Fruit fly (Drosophila melanogaster) whole organism, adult: ENCODE measurements around the gene CG9727.

Experiments used
- CG11617 ChIP-seq: fragments of 200-800 bp; sonication (Bioruptor generic); optimal IDR thresholded peaks from 2 replicates; lab custom pipeline; 2017; ENCODE audit warnings: mild to moderate bottlenecking, missing biosample characterization, missing genetic modification reagents, missing genetic modification characterization
- CG12768 ChIP-seq: fragments of 200-800 bp; sonication (Bioruptor generic); optimal IDR thresholded peaks from 2 replicates; lab custom pipeline; 2017; ENCODE audit warnings: missing biosample characterization, missing genetic modification characterization, mild to moderate bottlenecking, moderate library complexity, missing genetic modification reagents
- CG14711 ChIP-seq: fragments of 200-800 bp; sonication (Bioruptor generic); optimal IDR thresholded peaks from 2 replicates; lab custom pipeline; 2018; ENCODE audit warnings: missing biosample characterization, mild to moderate bottlenecking, missing genetic modification characterization, moderate library complexity
- CG1620 ChIP-seq: fragments of 200-800 bp; sonication (Bioruptor generic); optimal IDR thresholded peaks from 2 replicates; lab custom pipeline; 2016; ENCODE audit warnings: missing biosample characterization, missing genetic modification characterization
- CG33017 ChIP-seq: fragments of 200-800 bp; sonication (Bioruptor generic); optimal IDR thresholded peaks from 2 replicates; lab custom pipeline; 2018; ENCODE audit warnings: missing biosample characterization, mild to moderate bottlenecking, missing genetic modification characterization, moderate library complexity
- CG5204 ChIP-seq: fragments of 200-800 bp; sonication (Bioruptor generic); optimal IDR thresholded peaks from 2 replicates; lab custom pipeline; 2016; ENCODE audit warnings: missing biosample characterization, missing genetic modification characterization
- CG7045 ChIP-seq: fragments of 200-800 bp; sonication (Bioruptor generic); optimal IDR thresholded peaks from 2 replicates; lab custom pipeline; 2017; ENCODE audit warnings: missing biosample characterization, mild to moderate bottlenecking, missing genetic modification characterization
- CG7101 ChIP-seq: fragments of 200-800 bp; sonication (Bioruptor generic); optimal IDR thresholded peaks from 2 replicates; lab custom pipeline; 2018; ENCODE audit warnings: missing biosample characterization, mild to moderate bottlenecking, missing genetic modification characterization, moderate library complexity
- Clk ChIP-seq: fragments of 200-800 bp; sonication (Bioruptor generic); optimal IDR thresholded peaks from 2 replicates; lab custom pipeline; 2017; ENCODE audit warnings: missing biosample characterization, missing genetic modification characterization
- Crg-1 ChIP-seq: fragments of 200-800 bp; sonication (Bioruptor generic); optimal IDR thresholded peaks from 2 replicates; lab custom pipeline; 2016; ENCODE audit warnings: missing biosample characterization, missing genetic modification characterization
- Hr96 ChIP-seq: fragments of 200-800 bp; sonication (Bioruptor generic); optimal IDR thresholded peaks from 2 replicates; lab custom pipeline; 2016; ENCODE audit warnings: missing biosample characterization, missing genetic modification characterization
- Mnt ChIP-seq: fragments of 200-800 bp; sonication (Bioruptor generic); optimal IDR thresholded peaks from 2 replicates; lab custom pipeline; 2016; ENCODE audit warnings: missing biosample characterization, mild to moderate bottlenecking, missing genetic modification characterization
- bab1 ChIP-seq: fragments of 200-800 bp; sonication (Bioruptor generic); optimal IDR thresholded peaks from 3 replicates; lab custom pipeline; 2019; ENCODE audit warnings: missing biosample characterization, mild to moderate bottlenecking, missing genetic modification characterization, moderate library complexity
- cic ChIP-seq: fragments of 200-800 bp; sonication (Bioruptor generic); optimal IDR thresholded peaks from 2 replicates; lab custom pipeline; 2017; ENCODE audit warnings: missing biosample characterization, mild to moderate bottlenecking, missing genetic modification characterization, moderate library complexity
- cnc ChIP-seq, 2 experiments: fragments of >200 bp; optimal IDR thresholded peaks; 2 replicates each; lab custom pipeline; 2017
- ovo ChIP-seq: fragments of 200-800 bp; sonication (Bioruptor generic); optimal IDR thresholded peaks from 2 replicates; lab custom pipeline; 2016; ENCODE audit warnings: missing biosample characterization, missing genetic modification characterization
- pad ChIP-seq: fragments of 200-800 bp; sonication (Bioruptor generic); optimal IDR thresholded peaks from 3 replicates; lab custom pipeline; 2017; ENCODE audit warnings: missing biosample characterization, missing genetic modification characterization, mild to moderate bottlenecking, moderate library complexity, missing genetic modification reagents
- tj ChIP-seq: fragments of 200-800 bp; sonication (Bioruptor generic); optimal IDR thresholded peaks from 3 replicates; lab custom pipeline; 2017; ENCODE audit warnings: missing biosample characterization, mild to moderate bottlenecking, missing genetic modification characterization, moderate library complexity
- toe ChIP-seq: fragments of 200-800 bp; sonication (Bioruptor generic); optimal IDR thresholded peaks from 2 replicates; lab custom pipeline; 2016; ENCODE audit warnings: missing biosample characterization, missing genetic modification characterization

The CG9727 gene

DNA sequence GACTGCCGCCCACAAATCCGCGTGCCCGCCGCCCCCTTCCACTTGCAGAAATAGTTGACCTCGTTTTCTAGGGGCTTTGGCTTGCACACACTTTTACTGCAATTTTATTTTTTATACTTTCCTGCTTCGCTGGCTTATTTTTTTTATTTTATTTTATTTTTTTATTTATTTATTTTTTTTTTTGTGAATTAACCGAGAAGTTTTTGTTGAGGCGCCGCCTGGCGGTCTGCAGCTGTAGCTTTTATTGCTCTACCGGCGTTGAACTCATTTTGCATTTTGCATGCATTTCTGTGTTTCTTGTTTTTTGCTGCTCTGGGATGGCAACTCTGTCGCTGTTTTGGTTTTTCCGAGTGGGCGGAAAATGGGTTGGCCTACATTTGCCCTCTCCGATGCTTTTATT, 26.8 kb downstream of the CG9727 start:
- TF ChIP-seq CG12768 (GFP tag; lab: Kevin White, UChicago) (no peak), CG14711 (peak; percentile 53), bab1 (GFP tag; lab: Kevin White, UChicago) (peak; percentile 11), CG7045 (GFP tag; lab: Kevin White, UChicago) (no peak), CG1620 (no peak), tj (GFP tag; lab: Kevin White, UChicago) (peak; percentile 9)

DNA sequence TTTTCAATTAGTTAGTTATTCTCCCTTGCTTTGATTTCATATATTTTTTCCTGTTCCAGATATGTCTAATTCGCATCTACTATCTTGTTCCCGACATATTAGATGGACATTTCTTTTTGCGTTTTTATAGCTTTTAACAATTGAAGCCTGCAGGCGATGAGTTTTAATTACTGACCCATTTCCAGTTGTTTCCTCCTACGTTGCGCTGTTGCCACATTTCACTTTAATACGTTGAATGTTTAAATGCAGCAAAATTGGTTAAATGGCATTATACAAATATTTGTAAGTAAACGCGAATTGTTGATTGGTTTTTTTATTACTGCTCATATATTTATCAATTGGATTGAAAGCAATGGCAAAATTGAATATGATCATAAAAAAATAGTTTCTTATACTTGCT, 27.5 kb downstream of the CG9727 start:
- no peak for TF ChIP-seq Mnt

- TF ChIP-seq cnc (optimal IDR thresholded peaks at IDR 0.05; lab: Kevin White, UChicago) (no peak), CG14711 (peak; percentile 4)
Measured at dm6 chr3R:6427619-6428378, 28.7 kb downstream of the CG9727 start.

dm6 chr3R:6426173-6426899, 30.1 kb downstream of the CG9727 start:
- TF ChIP-seq CG7101 (tag; lab: Kevin White, UChicago): no peak
- TF ChIP-seq tj (GFP tag; lab: Kevin White, UChicago): peak; percentile 4

DNA sequence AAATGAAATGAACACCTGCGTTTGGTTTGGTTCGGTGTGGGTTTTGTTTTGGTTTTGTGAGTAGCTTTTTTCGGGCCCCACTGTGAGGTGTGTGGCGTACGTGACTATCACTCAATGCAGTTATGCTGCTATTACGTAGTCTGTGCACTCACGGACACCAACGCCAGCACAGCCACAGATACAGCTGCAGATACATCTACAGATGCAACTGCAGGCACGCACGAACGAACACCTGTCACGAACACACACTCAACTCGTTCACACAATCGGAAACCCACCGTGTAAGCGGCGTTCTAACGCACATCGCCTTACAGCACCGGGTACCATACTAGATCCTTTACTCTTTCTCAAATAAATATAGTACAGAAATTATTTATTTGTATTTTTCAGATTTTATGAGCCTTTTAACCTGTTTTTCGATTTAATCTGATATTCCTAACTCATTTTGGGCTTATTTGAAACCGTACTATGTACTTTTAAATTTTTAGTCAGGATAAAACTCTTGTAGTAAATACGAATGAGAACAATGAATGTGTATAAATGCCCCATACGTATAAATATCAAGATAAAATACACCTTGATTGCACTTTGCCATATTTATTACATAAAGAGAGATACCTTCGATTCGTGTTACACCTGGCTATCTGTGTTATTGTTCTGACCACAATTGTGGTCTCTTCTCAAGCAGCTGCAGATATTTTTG, 30.9 kb downstream of the CG9727 start:
- TF ChIP-seq cnc (optimal IDR thresholded peaks at IDR 0.05; lab: Kevin White, UChicago) (no peak), CG5204 (peak; percentile 6), CG1620 (no peak), pad (GFP tag; lab: Kevin White, UChicago) (no peak), Mnt (no peak), CG12768 (GFP tag; lab: Kevin White, UChicago) (no peak), Crg-1 (GFP tag; lab: Kevin White, UChicago) (no peak), CG7045 (GFP tag; lab: Kevin White, UChicago) (peak; percentile 30), Clk (GFP tag; lab: Kevin White, UChicago) (no peak), CG14711 (no peak)

DNA sequence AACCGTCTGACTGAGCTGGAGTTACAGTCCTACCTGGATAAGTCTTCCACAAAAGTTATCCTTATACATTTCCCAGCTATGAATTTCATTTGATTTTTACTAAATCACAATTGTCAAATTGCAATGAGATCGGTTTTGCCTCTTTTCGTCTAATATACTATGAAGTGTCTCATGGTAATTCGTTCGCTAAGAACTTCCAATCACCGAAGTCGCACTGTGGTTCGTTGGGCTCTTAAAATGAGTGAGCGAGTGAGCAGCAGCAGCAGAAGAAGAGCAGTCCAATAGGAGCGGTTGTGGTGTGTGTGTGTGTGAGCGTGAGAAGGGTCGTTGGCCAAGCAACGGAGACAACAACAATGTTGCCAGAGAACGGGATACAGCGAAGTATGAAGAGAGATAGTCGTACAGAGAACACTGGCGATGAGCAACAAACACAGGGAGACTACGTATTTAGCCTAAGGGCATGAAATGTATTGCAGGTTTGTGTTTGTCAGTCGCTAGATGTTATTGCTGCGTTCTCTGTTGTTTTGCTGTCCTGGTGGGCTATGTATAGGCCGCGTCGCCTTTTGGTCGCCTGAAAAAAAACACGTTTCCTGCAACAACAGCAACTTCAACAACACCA, 32.4 kb downstream of the CG9727 start:
- TF ChIP-seq cic (GFP tag; lab: Kevin White, UChicago) (no peak), CG33017 (tag; lab: Kevin White, UChicago) (peak; percentile 52), CG7045 (GFP tag; lab: Kevin White, UChicago) (peak; percentile 39), Hr96 (GFP tag; lab: Kevin White, UChicago) (peak; percentile 78), CG14711 (peak; percentile 36), Clk (GFP tag; lab: Kevin White, UChicago) (no peak), ovo (GFP tag; lab: Kevin White, UChicago) (no peak), CG1620 (peak; percentile 5), CG11617 (GFP tag; lab: Kevin White, UChicago) (peak; percentile 11), Crg-1 (GFP tag; lab: Kevin White, UChicago) (no peak), tj (GFP tag; lab: Kevin White, UChicago) (no peak), CG7101 (tag; lab: Kevin White, UChicago) (peak; percentile 63), bab1 (GFP tag; lab: Kevin White, UChicago) (peak; percentile 59), CG12768 (GFP tag; lab: Kevin White, UChicago) (peak; percentile 33), toe (GFP tag; lab: Kevin White, UChicago) (peak; percentile 42), pad (GFP tag; lab: Kevin White, UChicago) (peak; percentile 5)

DNA sequence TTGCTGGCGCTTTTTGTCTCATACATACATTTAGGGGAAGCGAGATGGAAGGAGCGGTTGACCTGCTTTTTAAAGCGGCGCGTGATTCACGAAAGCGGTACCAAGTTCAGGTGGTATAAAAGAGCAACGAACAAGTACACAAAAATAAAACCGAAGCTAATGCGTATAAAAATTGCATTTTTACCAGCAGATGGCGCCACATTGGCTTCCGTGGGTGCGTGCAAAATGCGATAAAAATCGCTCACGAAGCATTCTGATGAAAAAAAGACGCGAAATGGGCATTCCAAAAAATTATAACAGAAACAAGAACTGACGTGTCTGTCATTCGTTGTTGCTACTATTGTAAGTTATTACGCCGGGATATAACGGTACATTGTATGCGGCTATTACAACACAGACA, 33.3 kb downstream of the CG9727 start:
- TF ChIP-seq ovo (GFP tag; lab: Kevin White, UChicago) (peak; percentile 18), CG5204 (no peak), tj (GFP tag; lab: Kevin White, UChicago) (peak; percentile 52)
